Worm (Caenorhabditis elegans) whole organism, young adult: Measurements from ENCODE around the gene Y69A2AR.23.

Experiments
- B0019.2 ChIP-seq: fragments of 200-800 bp; sonication (Bioruptor generic); conservative IDR thresholded peaks from 2 replicates; pipeline ENCODE4 v1.3.6; 2022; ENCODE audit warnings: missing genetic modification reagents, missing genetic modification characterization, missing compliant biosample characterization
- C06A6.2 ChIP-seq: fragments of 200-800 bp; sonication (Bioruptor generic); conservative IDR thresholded peaks from 2 replicates; pipeline ENCODE4 v1.3.6; 2022; ENCODE audit warnings: missing genetic modification characterization, missing compliant biosample characterization
- D2030.7 ChIP-seq: fragments of 200-800 bp; sonication (Bioruptor generic); IDR thresholded peaks from 2 replicates; pipeline ENCODE4 v1.3.6; 2022; ENCODE audit warnings: missing genetic modification reagents, missing genetic modification characterization, missing compliant biosample characterization
- F23B12.7 ChIP-seq: sonication (generic microtip); optimal IDR thresholded peaks from 2 replicates; lab custom pipeline; 2017; ENCODE audit warnings: missing genetic modification characterization, mild to moderate bottlenecking, missing compliant biosample characterization, antibody characterized with exemption, moderate library complexity; ENCODE audit not compliant: insufficient read depth
- Y53F4B.3 ChIP-seq: fragments of 200-800 bp; sonication (Bioruptor generic); IDR thresholded peaks from 2 replicates; pipeline ENCODE4 v1.3.6; 2022; ENCODE audit warnings: missing genetic modification reagents, missing genetic modification characterization, missing compliant biosample characterization
- Y53G8AR.9 ChIP-seq: fragments of 200-800 bp; sonication (Bioruptor generic); conservative IDR thresholded peaks from 2 replicates; pipeline ENCODE4 v1.3.6; 2022; ENCODE audit warnings: missing genetic modification reagents, missing genetic modification characterization, missing compliant biosample characterization
- Y67H2A.10 ChIP-seq: fragments of 200-800 bp; sonication (Bioruptor generic); conservative IDR thresholded peaks from 2 replicates; pipeline ENCODE4 v1.3.6; 2022; ENCODE audit warnings: missing genetic modification reagents, missing genetic modification characterization, missing compliant biosample characterization
- Y79H2A.3 ChIP-seq: fragments of 200-800 bp; sonication (Bioruptor generic); conservative IDR thresholded peaks from 2 replicates; pipeline ENCODE4 v1.3.6; 2022; ENCODE audit warnings: missing genetic modification reagents, missing genetic modification characterization, missing compliant biosample characterization
- Y95B8A.8 ChIP-seq: fragments of 200-800 bp; sonication (Bioruptor generic); IDR thresholded peaks from 2 replicates; pipeline ENCODE4 v1.3.6; 2022; ENCODE audit warnings: missing genetic modification reagents, missing genetic modification characterization, missing compliant biosample characterization
- ama-1 ChIP-seq, 3 experiments: fragments of 150-350 bp in 1 of 3; sonication (generic microtip) in 2 of 3; optimal IDR thresholded peaks; 2 replicates each; lab custom pipeline; 2014 to 2018; ENCODE audit warnings: missing biosample characterization in 2 of 3, missing genetic modification characterization in 2 of 3, missing genetic modification reagents in 2 of 3
- attf-3 ChIP-seq: fragments of 200-800 bp; sonication (Bioruptor generic); conservative IDR thresholded peaks from 2 replicates; pipeline ENCODE4 v1.3.6; 2022; ENCODE audit warnings: missing genetic modification reagents, missing genetic modification characterization, missing compliant biosample characterization
- cebp-1 ChIP-seq, 2 experiments: fragments of 200-800 bp in 1 of 2; sonication (Bioruptor generic) in 1 of 2; sonication (generic microtip) in 1 of 2; IDR thresholded peaks in 1 of 2; optimal IDR thresholded peaks in 1 of 2; 2 replicates each; pipeline versions ENCODE4 v1.3.6 to Lab custom; 2017 to 2022; ENCODE audit warnings: missing compliant biosample characterization in 2 of 2, missing genetic modification characterization in 2 of 2, mild to moderate bottlenecking in 1 of 2, missing genetic modification reagents in 1 of 2, moderate library complexity in 1 of 2
- ceh-100 ChIP-seq: fragments of 200-800 bp; sonication (Bioruptor generic); IDR thresholded peaks from 2 replicates; pipeline ENCODE4 v1.3.6; 2022; ENCODE audit warnings: missing genetic modification reagents, missing genetic modification characterization, missing compliant biosample characterization
- ceh-40 ChIP-seq: fragments of 200-800 bp; sonication (Bioruptor generic); IDR thresholded peaks from 2 replicates; pipeline ENCODE4 v1.3.6; 2022; ENCODE audit warnings: missing genetic modification characterization, missing compliant biosample characterization
- ceh-79 ChIP-seq: sonication (generic microtip); optimal IDR thresholded peaks from 2 replicates; lab custom pipeline; 2017; ENCODE audit warnings: mild to moderate bottlenecking, missing genetic modification characterization, missing compliant biosample characterization
- dpff-1 ChIP-seq: sonication (generic microtip); optimal IDR thresholded peaks from 2 replicates; lab custom pipeline; 2017; ENCODE audit warnings: mild to moderate bottlenecking, missing genetic modification characterization, missing compliant biosample characterization
- dpl-1 ChIP-seq: fragments of 150-350 bp; optimal IDR thresholded peaks from 2 replicates; lab custom pipeline; 2014; ENCODE audit warnings: missing biosample characterization, missing genetic modification reagents, missing genetic modification characterization
- egl-18 ChIP-seq: fragments of 200-800 bp; sonication (Bioruptor generic); IDR thresholded peaks from 2 replicates; pipeline ENCODE4 v1.3.6; 2022; ENCODE audit warnings: missing genetic modification reagents, missing genetic modification characterization, missing compliant biosample characterization
- egrh-3 ChIP-seq: fragments of 200-800 bp; sonication (Bioruptor generic); IDR thresholded peaks from 2 replicates; pipeline ENCODE4 v1.3.6; 2022; ENCODE audit warnings: missing genetic modification reagents, missing genetic modification characterization, missing compliant biosample characterization
- ekl-4 ChIP-seq: fragments of 200-800 bp; sonication (Bioruptor generic); IDR thresholded peaks from 2 replicates; pipeline ENCODE4 v1.3.6; 2022; ENCODE audit warnings: missing genetic modification reagents, missing genetic modification characterization, missing compliant biosample characterization
- gei-17 ChIP-seq: fragments of 200-800 bp; sonication (Bioruptor generic); optimal IDR thresholded peaks from 2 replicates; lab custom pipeline; 2018; ENCODE audit warnings: mild to moderate bottlenecking, missing genetic modification characterization, missing compliant biosample characterization
- him-1 ChIP-seq: sonication (generic microtip); optimal IDR thresholded peaks from 2 replicates; lab custom pipeline; 2016; ENCODE audit warnings: missing genotype, missing genetic modification reagents, missing genetic modification characterization, missing compliant biosample characterization
- hlh-26 ChIP-seq: fragments of 200-800 bp; sonication (Bioruptor generic); conservative IDR thresholded peaks from 2 replicates; pipeline ENCODE4 v1.3.6; 2022; ENCODE audit warnings: missing genetic modification reagents, missing genetic modification characterization, missing compliant biosample characterization
- hmg-1.2 ChIP-seq: fragments of 200-800 bp; sonication (Bioruptor generic); IDR thresholded peaks from 2 replicates; pipeline ENCODE4 v1.3.6; 2022; ENCODE audit warnings: missing genetic modification reagents, missing genetic modification characterization, missing compliant biosample characterization
- hrde-1 ChIP-seq: sonication (generic microtip); optimal IDR thresholded peaks from 2 replicates; lab custom pipeline; 2016; ENCODE audit warnings: missing genetic modification characterization, mild to moderate bottlenecking, missing compliant biosample characterization, moderate library complexity, missing genotype, missing genetic modification reagents, borderline replicate concordance
- lin-35 ChIP-seq, 3 experiments: fragments of 150-350 bp in 2 of 3; sonication (generic microtip) in 1 of 3; optimal IDR thresholded peaks; 2 replicates each; lab custom pipeline; 2014 to 2018; ENCODE audit warnings: missing biosample characterization in 3 of 3, missing genetic modification characterization in 3 of 3, missing genetic modification reagents in 3 of 3
- lin-54 ChIP-seq: fragments of 200-800 bp; sonication (Bioruptor generic); optimal IDR thresholded peaks from 2 replicates; lab custom pipeline; 2018; ENCODE audit warnings: mild to moderate bottlenecking, missing genetic modification characterization, missing compliant biosample characterization
- lir-1 ChIP-seq: fragments of 200-800 bp; sonication (Bioruptor generic); conservative IDR thresholded peaks from 2 replicates; pipeline ENCODE4 v1.3.6; 2022; ENCODE audit warnings: missing genetic modification reagents, missing genetic modification characterization, missing compliant biosample characterization
- madf-6 ChIP-seq: fragments of 200-800 bp; sonication (Bioruptor generic); IDR thresholded peaks from 2 replicates; pipeline ENCODE4 v1.3.6; 2022; ENCODE audit warnings: missing genetic modification reagents, missing genetic modification characterization, missing compliant biosample characterization
- madf-8 ChIP-seq: fragments of 200-800 bp; sonication (Bioruptor generic); conservative IDR thresholded peaks from 2 replicates; pipeline ENCODE4 v1.3.6; 2022; ENCODE audit warnings: missing genetic modification reagents, missing genetic modification characterization, missing compliant biosample characterization
- mcd-1 ChIP-seq: fragments of 200-800 bp; sonication (Bioruptor generic); IDR thresholded peaks from 2 replicates; pipeline ENCODE4 v1.3.6; 2022; ENCODE audit warnings: missing genetic modification reagents, missing genetic modification characterization, missing compliant biosample characterization
- nhr-120 ChIP-seq: fragments of 200-800 bp; sonication (Bioruptor generic); IDR thresholded peaks from 2 replicates; pipeline ENCODE4 v1.3.6; 2022; ENCODE audit warnings: missing genetic modification characterization, missing compliant biosample characterization
- nhr-27 ChIP-seq: fragments of 200-800 bp; sonication (Bioruptor generic); optimal IDR thresholded peaks from 2 replicates; lab custom pipeline; 2018; ENCODE audit warnings: mild to moderate bottlenecking, missing genetic modification characterization, moderate library complexity, missing compliant biosample characterization
- pbrm-1 ChIP-seq: fragments of 200-800 bp; sonication (Bioruptor generic); IDR thresholded peaks from 2 replicates; pipeline ENCODE4 v1.3.6; 2022; ENCODE audit warnings: missing genetic modification reagents, missing genetic modification characterization, missing compliant biosample characterization
- rpc-1 ChIP-seq, 2 experiments: fragments of 150-350 bp in 1 of 2; sonication (generic microtip) in 1 of 2; optimal IDR thresholded peaks; 2 replicates each; lab custom pipeline; 2014 to 2018; ENCODE audit warnings: missing biosample characterization in 1 of 2, missing genetic modification characterization in 1 of 2, missing genetic modification reagents in 1 of 2, missing genotype in 1 of 2
- snpc-1.3 ChIP-seq: sonication (generic microtip); optimal IDR thresholded peaks from 2 replicates; lab custom pipeline; 2017; ENCODE audit warnings: missing genetic modification characterization, mild to moderate bottlenecking, missing compliant biosample characterization, antibody characterized with exemption, moderate library complexity, missing genotype, missing genetic modification reagents; ENCODE audit not compliant: insufficient read depth
- sptf-2 ChIP-seq: fragments of 200-800 bp; sonication (Bioruptor generic); optimal IDR thresholded peaks from 2 replicates; lab custom pipeline; 2018; ENCODE audit warnings: mild to moderate bottlenecking, missing genetic modification characterization, missing compliant biosample characterization
- xnd-1 ChIP-seq: sonication (generic microtip); optimal IDR thresholded peaks from 2 replicates; lab custom pipeline; 2016; ENCODE audit warnings: missing genotype, missing genetic modification reagents, missing genetic modification characterization, missing compliant biosample characterization
- ztf-22 ChIP-seq: fragments of 200-800 bp; sonication (Bioruptor generic); optimal IDR thresholded peaks from 2 replicates; lab custom pipeline; 2018; ENCODE audit warnings: mild to moderate bottlenecking, missing genetic modification characterization, moderate library complexity, missing compliant biosample characterization
- ztf-26 ChIP-seq: sonication (generic microtip); optimal IDR thresholded peaks from 2 replicates; lab custom pipeline; 2017; ENCODE audit warnings: missing genetic modification characterization, missing compliant biosample characterization
- ztf-6 ChIP-seq: fragments of 200-800 bp; sonication (Bioruptor generic); IDR thresholded peaks from 2 replicates; pipeline ENCODE4 v1.3.6; 2022; ENCODE audit warnings: missing genetic modification reagents, missing genetic modification characterization, missing compliant biosample characterization

Gene Y69A2AR.23

DNA sequence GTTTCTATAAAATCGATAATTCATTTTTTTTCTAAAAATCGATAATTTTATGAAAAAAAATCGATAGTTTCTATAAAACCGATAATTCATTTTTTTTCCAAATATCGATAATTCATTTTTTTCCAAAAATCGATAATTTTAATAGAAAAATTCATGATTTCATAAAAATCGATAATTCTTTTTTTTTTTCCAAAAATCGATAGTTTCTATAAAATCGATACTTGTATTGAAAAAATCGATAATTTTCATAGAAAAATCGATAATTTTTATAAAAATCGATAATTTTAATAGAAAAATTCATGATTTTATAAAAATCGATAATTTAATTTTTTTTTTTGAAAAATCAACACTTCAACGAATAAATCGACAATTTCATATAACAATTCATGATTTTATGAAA lies 22.2 kb downstream of the Y69A2AR.23 start:
- no peak for TF ChIP-seq ceh-40 (GFP tag; lab: Robert Waterston, UW)
- no peak for TF ChIP-seq ztf-26
- no peak for TF ChIP-seq pbrm-1 (GFP tag; lab: Robert Waterston, UW)
- no peak for TF ChIP-seq attf-3
- TF ChIP-seq snpc-1.3 (tag; lab: Kevin White, UChicago): no peak
- TF ChIP-seq rpc-1 (optimal IDR thresholded peaks at IDR 0.05; lab: Kevin White, UChicago): no peak
- TF ChIP-seq rpc-1 (tag; optimal IDR thresholded peaks at IDR 0.05; lab: Kevin White, UChicago): no peak
- no peak for TF ChIP-seq ztf-22 (GFP tag; lab: Kevin White, UChicago)
- TF ChIP-seq ekl-4 (GFP tag; lab: Robert Waterston, UW): no peak
- no peak for TF ChIP-seq sptf-2 (GFP tag; lab: Kevin White, UChicago)
- no peak for TF ChIP-seq lin-35 (GFP tag; optimal IDR thresholded peaks at IDR 0.05; lab: Kevin White, UChicago)
- no peak for TF ChIP-seq gei-17 (GFP tag; lab: Kevin White, UChicago)
- no peak for TF ChIP-seq him-1 (tag; lab: Kevin White, UChicago)
- TF ChIP-seq mcd-1 (GFP tag; lab: Robert Waterston, UW): no peak
- TF ChIP-seq ceh-79 (tag; lab: Kevin White, UChicago): no peak
- TF ChIP-seq F23B12.7 (tag; lab: Kevin White, UChicago): no peak
- no peak for TF ChIP-seq C06A6.2 (GFP tag; lab: Robert Waterston, UW)
- no peak for TF ChIP-seq B0019.2 (GFP tag; lab: Robert Waterston, UW)
- TF ChIP-seq madf-6: no peak
- TF ChIP-seq ama-1 (optimal IDR thresholded peaks at IDR 0.05; lab: Kevin White, UChicago): no peak
- TF ChIP-seq ama-1 (GFP tag; optimal IDR thresholded peaks at IDR 0.05; lab: Kevin White, UChicago): no peak
- no peak for TF ChIP-seq ztf-6

DNA sequence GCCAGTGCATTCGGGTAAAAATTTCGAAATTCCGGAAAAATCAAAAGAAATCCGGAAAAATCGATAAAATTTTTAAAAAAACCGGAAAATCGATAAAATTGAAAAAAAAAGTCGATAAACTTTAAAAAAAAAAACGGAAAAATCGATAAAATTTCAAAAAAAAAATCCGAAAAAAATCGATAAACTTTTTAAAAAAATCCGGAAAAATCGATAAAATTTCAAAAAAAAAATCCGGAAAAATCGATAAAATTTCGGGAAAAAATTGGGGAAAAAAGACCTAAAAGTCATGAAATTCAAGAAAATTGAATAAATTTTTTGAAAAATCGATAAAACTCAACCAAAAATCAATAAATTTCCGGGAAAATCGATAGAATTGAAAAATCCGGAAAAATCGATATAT lies 24.6 kb downstream of the Y69A2AR.23 start:
- TF ChIP-seq Y53F4B.3 (GFP tag; lab: Robert Waterston, UW) (no peak), D2030.7 (no peak), ztf-26 (no peak), egl-18 (GFP tag; lab: Robert Waterston, UW) (no peak), hmg-1.2 (GFP tag; lab: Robert Waterston, UW) (no peak), dpff-1 (tag; lab: Kevin White, UChicago) (no peak), cebp-1 (GFP tag; IDR thresholded peaks at IDR 0.05; lab: Robert Waterston, UW) (no peak), cebp-1 (tag; optimal IDR thresholded peaks at IDR 0.05; lab: Kevin White, UChicago) (no peak), ekl-4 (GFP tag; lab: Robert Waterston, UW) (no peak), hrde-1 (no peak), rpc-1 (optimal IDR thresholded peaks at IDR 0.05; lab: Kevin White, UChicago) (no peak), rpc-1 (tag; optimal IDR thresholded peaks at IDR 0.05; lab: Kevin White, UChicago) (no peak), Y53G8AR.9 (GFP tag; lab: Robert Waterston, UW) (no peak), nhr-27 (tag; lab: Kevin White, UChicago) (no peak)

DNA sequence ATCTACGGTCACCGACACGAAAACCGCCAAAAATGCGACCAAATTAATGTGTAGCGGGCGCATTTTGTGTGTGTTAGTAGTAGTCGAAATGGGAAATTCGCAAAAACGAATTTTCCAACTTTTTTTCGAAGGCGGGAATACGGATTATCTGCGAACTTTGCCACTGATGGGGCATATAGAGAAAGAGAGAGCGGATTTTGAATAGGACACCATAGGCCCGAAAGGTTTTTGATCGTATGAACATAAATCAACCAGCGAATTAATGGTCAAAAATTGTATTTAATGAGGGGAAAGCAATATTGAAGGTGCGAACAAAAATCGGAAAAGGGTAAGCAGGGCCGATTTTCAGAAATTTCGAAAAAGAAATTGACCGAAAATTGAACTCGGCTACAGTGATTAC lies 43.7 kb downstream of the Y69A2AR.23 start, which contains the start of gene Y69A2AR.22:
Gene Y69A2AR.22 (minus strand): TSS at position 101 of the 400 bp plus-strand sequence.
- no peak for TF ChIP-seq lin-54
- TF ChIP-seq dpl-1: no peak
- no peak for TF ChIP-seq xnd-1 (tag; lab: Kevin White, UChicago)
- TF ChIP-seq Y67H2A.10 (GFP tag; lab: Robert Waterston, UW): no peak
- TF ChIP-seq nhr-120 (GFP tag; lab: Robert Waterston, UW): no peak
- TF ChIP-seq C06A6.2 (GFP tag; lab: Robert Waterston, UW): no peak
- no peak for TF ChIP-seq egrh-3 (GFP tag; lab: Robert Waterston, UW)
- TF ChIP-seq Y79H2A.3: no peak
- TF ChIP-seq Y95B8A.8 (GFP tag; lab: Robert Waterston, UW): no peak
- TF ChIP-seq madf-8 (GFP tag; lab: Robert Waterston, UW): no peak
- TF ChIP-seq him-1 (tag; lab: Kevin White, UChicago): no peak
- TF ChIP-seq hlh-26 (GFP tag; lab: Robert Waterston, UW): no peak
- TF ChIP-seq ceh-100: no peak
- no peak for TF ChIP-seq lir-1 (GFP tag; lab: Robert Waterston, UW)
- TF ChIP-seq gei-17 (GFP tag; lab: Kevin White, UChicago): no peak
